Worm (Caenorhabditis elegans): ENCODE data around the gene srw-41.

Gene srw-41

ce11 chrV:16671190-16671589 is 26.1 kb upstream of the srw-41 start, which contains the start of gene str-61:
Gene str-61, minus strand, starts transcription at chrV:16671290.
- no peak for TF ChIP-seq ceh-22 (tag; optimal IDR thresholded peaks at IDR 0.05)
- TF ChIP-seq hlh-13 (GFP tag; optimal IDR thresholded peaks at IDR 0.05): no peak
- no peak for TF ChIP-seq ahr-1 (tag; optimal IDR thresholded peaks at IDR 0.05)
- no peak for TF ChIP-seq elt-2 (tag; optimal IDR thresholded peaks at IDR 0.05)
- no peak for TF ChIP-seq ceh-6 (GFP tag; optimal IDR thresholded peaks at IDR 0.05)
- no peak for TF ChIP-seq fkh-10 (GFP tag; optimal IDR thresholded peaks at IDR 0.05)
- no peak for TF ChIP-seq ceh-14 (tag; optimal IDR thresholded peaks at IDR 0.05)
- no peak for TF ChIP-seq dmd-4 (tag; optimal IDR thresholded peaks at IDR 0.05; ENCODE audit: borderline replicate concordance)
- TF ChIP-seq ceh-48 (tag; optimal IDR thresholded peaks at IDR 0.05): no peak
- TF ChIP-seq C08G9.2 (tag; optimal IDR thresholded peaks at IDR 0.05): no peak

DNA sequence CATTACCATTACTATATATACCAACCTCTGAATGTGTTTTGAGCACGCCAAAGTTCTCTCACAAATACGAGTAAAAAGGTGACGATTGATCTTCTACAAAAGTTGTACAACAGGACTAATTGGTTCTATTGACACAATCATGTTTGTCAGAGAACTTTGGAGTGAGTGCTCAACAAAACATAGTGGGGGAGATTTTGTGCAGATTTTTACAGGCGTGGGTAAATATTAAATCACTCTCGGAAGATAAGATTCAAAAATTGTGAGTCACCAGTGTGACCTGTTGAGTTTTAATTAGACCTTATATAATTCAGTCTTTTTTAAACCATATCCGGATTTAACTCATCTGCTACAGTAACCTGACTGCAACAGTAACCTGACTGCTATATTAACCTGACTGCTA is 25.1 kb upstream of the srw-41 start, which contains the start of gene F14F8.8:
F14F8.8 (minus strand) TSS at position 101 of the 400 bp plus-strand sequence.
- TF ChIP-seq nfya-1 (tag; optimal IDR thresholded peaks at IDR 0.05): no peak

DNA sequence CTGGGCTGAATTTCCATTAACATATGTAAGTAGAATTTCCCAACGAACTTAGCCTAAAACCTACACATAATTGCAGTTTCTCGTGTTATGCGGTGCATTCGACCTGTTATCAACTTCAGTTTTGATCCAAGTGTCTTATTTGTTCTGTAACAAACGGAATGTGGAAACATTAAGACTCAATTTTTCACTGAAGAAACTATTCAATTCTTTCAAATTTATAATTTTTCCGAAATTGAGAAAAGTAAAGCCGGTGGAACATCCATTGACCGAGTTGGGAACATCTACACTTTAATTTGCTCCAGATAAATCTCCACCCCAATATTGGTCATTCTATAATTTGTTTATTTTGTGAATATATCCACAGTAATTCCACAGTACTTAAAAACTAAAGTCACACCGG is 22.9 kb upstream of the srw-41 start:
- TF ChIP-seq ahr-1 (tag; optimal IDR thresholded peaks at IDR 0.05) (no peak), C08G9.2 (tag; optimal IDR thresholded peaks at IDR 0.05) (no peak), ceh-22 (tag; optimal IDR thresholded peaks at IDR 0.05) (no peak), sdc-2 (tag; optimal IDR thresholded peaks at IDR 0.05) (no peak), zip-5 (tag; optimal IDR thresholded peaks at IDR 0.05) (no peak)

DNA sequence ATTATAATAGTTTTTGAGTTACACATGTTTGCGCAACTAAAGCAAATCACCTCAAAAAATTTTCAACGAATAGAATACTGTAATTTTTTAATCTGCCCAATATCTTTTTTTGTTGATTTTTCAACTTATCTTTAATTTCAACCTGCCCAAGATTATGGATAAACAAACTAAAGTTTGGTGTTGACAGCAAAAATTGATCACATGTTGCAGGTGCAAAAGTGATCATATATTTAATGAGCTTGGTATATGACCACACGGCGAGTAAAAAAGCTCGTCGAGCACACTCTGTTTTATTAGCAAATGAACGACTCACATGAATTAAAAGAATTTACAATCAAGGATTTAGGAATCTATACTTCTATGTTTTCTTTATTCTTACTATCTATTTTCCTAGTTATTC is 21.7 kb upstream of the srw-41 start, which contains the start of gene srz-1:
srz-1 (plus strand) TSS at position 301 of the 400 bp plus-strand sequence.
- TF ChIP-seq nhr-11 (tag; optimal IDR thresholded peaks at IDR 0.05) (no peak), ceh-19 (GFP tag; optimal IDR thresholded peaks at IDR 0.05) (no peak), tbx-7 (tag; optimal IDR thresholded peaks at IDR 0.05) (no peak), ref-2 (tag; optimal IDR thresholded peaks at IDR 0.05) (no peak), fkh-10 (GFP tag; optimal IDR thresholded peaks at IDR 0.05) (no peak), ztf-16 (tag; optimal IDR thresholded peaks at IDR 0.05) (no peak), pax-1 (tag; optimal IDR thresholded peaks at IDR 0.05) (no peak), unc-3 (GFP tag; conservative IDR thresholded peaks at IDR 0.05) (no peak), unc-3 (tag; optimal IDR thresholded peaks at IDR 0.05) (no peak), hlh-8 (tag; optimal IDR thresholded peaks at IDR 0.05) (no peak), ama-1 (optimal IDR thresholded peaks at IDR 0.05) (no peak), fkh-6 (tag; optimal IDR thresholded peaks at IDR 0.05) (no peak), ceh-2 (tag; optimal IDR thresholded peaks at IDR 0.05) (no peak), unc-55 (GFP tag; optimal IDR thresholded peaks at IDR 0.05) (no peak), lin-11 (tag; optimal IDR thresholded peaks at IDR 0.05) (no peak), che-1 (tag; optimal IDR thresholded peaks at IDR 0.05) (no peak), ceh-30 (tag; optimal IDR thresholded peaks at IDR 0.05) (no peak)

DNA sequence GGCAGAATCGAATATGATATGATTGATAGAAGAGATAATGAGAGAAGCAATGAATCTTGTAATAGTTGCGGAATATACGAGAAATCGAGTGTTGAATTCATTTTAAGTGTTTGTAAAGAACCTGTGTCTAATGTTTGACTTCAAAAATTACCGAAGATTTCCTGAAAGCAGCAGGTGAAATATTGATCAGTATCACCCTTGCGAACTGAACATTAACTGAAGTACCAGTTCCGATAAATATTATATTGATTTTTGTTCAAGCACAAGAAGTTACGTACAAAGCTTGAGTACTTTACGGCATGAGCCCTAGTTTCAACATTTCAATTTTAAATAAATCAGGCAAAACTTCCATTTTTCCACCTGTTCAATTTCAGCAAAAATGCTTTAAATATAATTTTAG is 18.0 kb upstream of the srw-41 start, which contains the start of gene srz-103:
srz-103 (minus strand) TSS at position 101 of the 400 bp plus-strand sequence.
- TF ChIP-seq pax-1 (tag; optimal IDR thresholded peaks at IDR 0.05) (no peak), sox-4 (tag; optimal IDR thresholded peaks at IDR 0.05) (no peak), F13H6.1 (tag; optimal IDR thresholded peaks at IDR 0.05) (no peak), ceh-34 (tag; optimal IDR thresholded peaks at IDR 0.05) (no peak), fax-1 (tag; optimal IDR thresholded peaks at IDR 0.05) (no peak), unc-86 (tag; optimal IDR thresholded peaks at IDR 0.05) (no peak), elt-4 (tag; optimal IDR thresholded peaks at IDR 0.05) (no peak), ceh-48 (tag; optimal IDR thresholded peaks at IDR 0.05) (no peak), ets-4 (tag; optimal IDR thresholded peaks at IDR 0.05) (no peak), ama-1 (optimal IDR thresholded peaks at IDR 0.05) (no peak)
